Worm (Caenorhabditis elegans) whole organism, L1 larva: ENCODE results near the gene rbf-1.

Experiments used
- ceh-88 ChIP-seq: fragments of 200-800 bp; sonication (Bioruptor generic); IDR thresholded peaks from 2 replicates; pipeline ENCODE4 v1.3.6; 2022; ENCODE audit warnings: missing genetic modification characterization, missing compliant biosample characterization
- ces-1 ChIP-seq: fragments of 150-350 bp; optimal IDR thresholded peaks from 2 replicates; lab custom pipeline; 2014; ENCODE audit warnings: missing biosample characterization, missing genetic modification reagents, missing genetic modification characterization
- dsc-1 ChIP-seq: sonication (generic microtip); optimal IDR thresholded peaks from 2 replicates; lab custom pipeline; 2016; ENCODE audit warnings: mild to moderate bottlenecking, missing genetic modification characterization, missing compliant biosample characterization
- efl-1 ChIP-seq, 4 experiments: fragments of 150-350 bp; optimal IDR thresholded peaks in 3 of 4; peaks in 1 of 4; 1 replicate in 1 of 4; 2 replicates in 3 of 4; lab custom pipeline; 2014; ENCODE audit warnings: missing biosample characterization in 2 of 4, missing genetic modification characterization in 2 of 4, missing genetic modification reagents in 2 of 4
- elt-3 ChIP-seq, 6 experiments: fragments of 150-350 bp in 1 of 6; sonication (generic microtip); optimal IDR thresholded peaks; 2 replicates each; lab custom pipeline; 2017 to 2018; ENCODE audit warnings: missing biosample characterization in 6 of 6, missing genetic modification characterization in 6 of 6, inconsistent platforms in 1 of 6
- fkh-4 ChIP-seq: sonication (generic microtip); optimal IDR thresholded peaks from 2 replicates; lab custom pipeline; 2016; ENCODE audit warnings: missing compliant biosample characterization, missing genetic modification characterization, borderline replicate concordance
- fkh-8 ChIP-seq: sonication (generic microtip); optimal IDR thresholded peaks from 2 replicates; lab custom pipeline; 2016; ENCODE audit warnings: mild to moderate bottlenecking, missing genetic modification characterization, missing compliant biosample characterization
- hlh-17 ChIP-seq: fragments of 200-800 bp; sonication (Bioruptor generic); optimal IDR thresholded peaks from 2 replicates; lab custom pipeline; 2018; ENCODE audit warnings: missing genetic modification characterization, mild to moderate bottlenecking, missing compliant biosample characterization, moderate library complexity, borderline replicate concordance
- lin-35 ChIP-seq, 2 experiments: fragments of 150-350 bp; optimal IDR thresholded peaks; 2 replicates each; lab custom pipeline; 2014; ENCODE audit warnings: missing biosample characterization in 2 of 2, missing genetic modification characterization in 2 of 2, missing genetic modification reagents in 2 of 2
- mef-2 ChIP-seq: fragments of 150-350 bp; optimal IDR thresholded peaks from 2 replicates; lab custom pipeline; 2014; ENCODE audit warnings: missing biosample characterization, missing genetic modification characterization
- nhr-20 ChIP-seq: sonication (generic microtip); optimal IDR thresholded peaks from 2 replicates; lab custom pipeline; 2016; ENCODE audit warnings: mild to moderate bottlenecking, missing genetic modification characterization, missing compliant biosample characterization
- nhr-47 ChIP-seq: sonication (generic microtip); optimal IDR thresholded peaks from 2 replicates; lab custom pipeline; 2016; ENCODE audit warnings: mild to moderate bottlenecking, missing genetic modification characterization, moderate library complexity, missing compliant biosample characterization
- nhr-90 ChIP-seq: sonication (generic microtip); optimal IDR thresholded peaks from 2 replicates; lab custom pipeline; 2016; ENCODE audit warnings: mild to moderate bottlenecking, missing genetic modification characterization, missing compliant biosample characterization; ENCODE audit not compliant: poor library complexity
- sptf-1 ChIP-seq: fragments of 150-350 bp; optimal IDR thresholded peaks from 2 replicates; lab custom pipeline; 2014; ENCODE audit warnings: missing biosample characterization, missing genetic modification characterization
- sup-37 ChIP-seq: fragments of 200-800 bp; sonication (Bioruptor generic); optimal IDR thresholded peaks from 2 replicates; lab custom pipeline; 2018; ENCODE audit warnings: mild to moderate bottlenecking, missing genetic modification characterization, missing compliant biosample characterization
- swsn-7 ChIP-seq: sonication (generic microtip); optimal IDR thresholded peaks from 2 replicates; lab custom pipeline; 2016; ENCODE audit warnings: missing genetic modification characterization, missing compliant biosample characterization
- tlp-1 ChIP-seq: fragments of 150-350 bp; optimal IDR thresholded peaks from 2 replicates; lab custom pipeline; 2014; ENCODE audit warnings: missing biosample characterization, missing genetic modification characterization
- unc-130 ChIP-seq: fragments of 150-350 bp; optimal IDR thresholded peaks from 2 replicates; lab custom pipeline; 2017; ENCODE audit warnings: missing biosample characterization, missing genetic modification characterization, inconsistent platforms
- unc-98 ChIP-seq: fragments of 200-800 bp; sonication (Bioruptor generic); IDR thresholded peaks from 2 replicates; pipeline ENCODE4 v1.3.6; 2022; ENCODE audit warnings: missing genetic modification characterization, missing compliant biosample characterization
- xbp-1 ChIP-seq: sonication (generic microtip); optimal IDR thresholded peaks from 2 replicates; lab custom pipeline; 2016; ENCODE audit warnings: missing genetic modification characterization, missing compliant biosample characterization
- zag-1 ChIP-seq: fragments of 150-350 bp; optimal IDR thresholded peaks from 2 replicates; lab custom pipeline; 2014; ENCODE audit warnings: missing biosample characterization, missing genetic modification characterization

The rbf-1 gene

ce11 chrIII:6746008-6746407, 70.4 kb downstream of the rbf-1 start, which contains the start of gene dig-1:
Gene dig-1, plus strand, starts transcription at chrIII:6746308.
- no peak for TF ChIP-seq ces-1
- TF ChIP-seq efl-1 (optimal IDR thresholded peaks at IDR 0.05; lab: Kevin White, UChicago): no peak
- TF ChIP-seq efl-1 (GFP tag; optimal IDR thresholded peaks at IDR 0.05 in 1 of 2; lab: Kevin White, UChicago): peak in 1 of 2 experiments; percentile 11

- TF ChIP-seq sup-37 (GFP tag; lab: Kevin White, UChicago) (no peak), xbp-1 (no peak), fkh-8 (no peak), elt-3 (tag; optimal IDR thresholded peaks at IDR 0.05; lab: Kevin White, UChicago) (no peak), unc-98 (GFP tag; lab: Robert Waterston, UW) (no peak), nhr-47 (tag; lab: Kevin White, UChicago) (no peak), nhr-90 (tag; lab: Kevin White, UChicago) (no peak), swsn-7 (no peak), ceh-88 (GFP tag; lab: Robert Waterston, UW) (no peak), unc-130 (tag; lab: Kevin White, UChicago) (no peak), nhr-20 (tag; lab: Kevin White, UChicago) (no peak), zag-1 (tag; lab: Kevin White, UChicago) (no peak), dsc-1 (tag; lab: Kevin White, UChicago) (no peak), hlh-17 (GFP tag; lab: Kevin White, UChicago) (no peak), fkh-4 (tag; lab: Kevin White, UChicago) (no peak), lin-35 (GFP tag; optimal IDR thresholded peaks at IDR 0.05; lab: Kevin White, UChicago) (no peak), mef-2 (tag; lab: Kevin White, UChicago) (no peak), sptf-1 (tag; lab: Kevin White, UChicago) (no peak)
Observed at ce11 chrIII:6746668-6747067, 71.1 kb downstream of the rbf-1 start.

ce11 chrIII:6752612-6753011, 77.1 kb downstream of the rbf-1 start:
- TF ChIP-seq tlp-1 (tag; lab: Kevin White, UChicago) (no peak), efl-1 (optimal IDR thresholded peaks at IDR 0.05; lab: Kevin White, UChicago) (no peak), efl-1 (GFP tag; optimal IDR thresholded peaks at IDR 0.05 in 1 of 2; lab: Kevin White, UChicago) (peak in 1 of 2 experiments; percentile 4)
